Worm (Caenorhabditis elegans): ENCODE data around the gene W04D12.1.

DNA sequence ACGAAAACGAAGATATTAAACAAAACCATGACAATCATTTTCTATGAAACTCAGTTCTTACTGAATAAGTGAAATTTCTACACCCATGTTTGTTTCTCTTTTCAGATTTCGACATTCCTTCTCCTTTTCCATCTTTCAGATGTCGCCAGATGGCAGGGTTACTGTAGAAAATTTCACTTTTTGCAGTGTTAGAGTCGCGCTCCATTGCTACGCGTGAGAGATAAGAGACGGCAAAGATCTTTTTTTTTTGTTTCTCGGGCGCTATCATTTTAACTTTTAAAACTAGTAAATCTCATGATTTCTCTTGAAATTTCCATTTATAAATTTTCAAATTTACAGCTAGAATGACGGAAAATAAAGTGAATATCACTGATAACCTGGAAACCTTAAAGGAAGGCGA is 41.5 kb downstream of the W04D12.1 start, which contains the start of the genes mig-21 and F01F1.2:
- no peak for TF ChIP-seq nhr-11 (tag; optimal IDR thresholded peaks at IDR 0.05)
- no peak for TF ChIP-seq ceh-88 (GFP tag; IDR thresholded peaks at IDR 0.05)
- no peak for TF ChIP-seq aly-2 (tag; optimal IDR thresholded peaks at IDR 0.05)
- no peak for TF ChIP-seq nhr-77 (tag; optimal IDR thresholded peaks at IDR 0.05)
